Worm (Caenorhabditis elegans): ENCODE data around the gene cyp-34A10.

cyp-34A10 gene

ce11 chrV:3961235-3961634 is 11.6 kb downstream of the cyp-34A10 start, which contains the start of gene cyp-34A6:
Gene cyp-34A6 (minus strand): TSS chrV:3961335.
- TF ChIP-seq flt-1 (GFP tag; IDR thresholded peaks at IDR 0.05) (no peak), ref-1 (GFP tag; conservative IDR thresholded peaks at IDR 0.05) (no peak), tab-1 (GFP tag; IDR thresholded peaks at IDR 0.05) (no peak)

- TF ChIP-seq cog-1 (tag; optimal IDR thresholded peaks at IDR 0.05) (no peak), med-1 (GFP tag; optimal IDR thresholded peaks at IDR 0.05; ENCODE audit: insufficient read depth) (no peak), tab-1 (GFP tag; IDR thresholded peaks at IDR 0.05) (no peak), klf-2 (GFP tag; conservative IDR thresholded peaks at IDR 0.05) (no peak), ref-1 (GFP tag; conservative IDR thresholded peaks at IDR 0.05) (no peak), T22C8.4 (GFP tag; IDR thresholded peaks at IDR 0.05) (no peak), ztf-23 (GFP tag; IDR thresholded peaks at IDR 0.05) (no peak), flt-1 (GFP tag; IDR thresholded peaks at IDR 0.05) (no peak), ztf-29 (GFP tag; IDR thresholded peaks at IDR 0.05) (no peak)
These were observed 15.2 kb downstream of the cyp-34A10 start, which contains the start of gene cyp-34A5 for ce11 chrV:3957608-3958007. Gene cyp-34A5 (minus strand): TSS chrV:3957708.

ce11 chrV:3953739-3954138 is 19.1 kb downstream of the cyp-34A10 start, which contains the start of gene str-247:
Gene str-247 (plus strand): TSS chrV:3954039.
- TF ChIP-seq cog-1 (tag; optimal IDR thresholded peaks at IDR 0.05) (no peak), tab-1 (GFP tag; IDR thresholded peaks at IDR 0.05) (no peak), flt-1 (GFP tag; IDR thresholded peaks at IDR 0.05) (no peak), ref-1 (GFP tag; conservative IDR thresholded peaks at IDR 0.05) (no peak), ztf-29 (GFP tag; IDR thresholded peaks at IDR 0.05) (no peak), T22C8.4 (GFP tag; IDR thresholded peaks at IDR 0.05) (no peak), klf-2 (GFP tag; conservative IDR thresholded peaks at IDR 0.05) (no peak), med-1 (GFP tag; optimal IDR thresholded peaks at IDR 0.05; ENCODE audit: insufficient read depth) (no peak)

ce11 chrV:3949723-3950122 is 23.1 kb downstream of the cyp-34A10 start, which contains the start of gene dach-1:
Gene dach-1 (plus strand): TSS chrV:3950023.
- no peak for TF ChIP-seq ztf-23 (GFP tag; IDR thresholded peaks at IDR 0.05)
- TF ChIP-seq med-1 (GFP tag; optimal IDR thresholded peaks at IDR 0.05; ENCODE audit: insufficient read depth), result no peak
- no peak for TF ChIP-seq ztf-29 (GFP tag; IDR thresholded peaks at IDR 0.05)
- no peak for TF ChIP-seq T22C8.4 (GFP tag; IDR thresholded peaks at IDR 0.05)
- TF ChIP-seq tab-1 (GFP tag; IDR thresholded peaks at IDR 0.05), result no peak
- no peak for TF ChIP-seq flt-1 (GFP tag; IDR thresholded peaks at IDR 0.05)
- no peak for TF ChIP-seq cog-1 (tag; optimal IDR thresholded peaks at IDR 0.05)
- TF ChIP-seq ref-1 (GFP tag; conservative IDR thresholded peaks at IDR 0.05), result no peak
- no peak for TF ChIP-seq klf-2 (GFP tag; conservative IDR thresholded peaks at IDR 0.05)

ce11 chrV:3945053-3945452 is 27.7 kb downstream of the cyp-34A10 start, which contains the start of gene cyp-35B3:
Gene cyp-35B3 (plus strand): TSS chrV:3945353.
- TF ChIP-seq cog-1 (tag; optimal IDR thresholded peaks at IDR 0.05) (no peak), med-1 (GFP tag; optimal IDR thresholded peaks at IDR 0.05; ENCODE audit: insufficient read depth) (no peak), ref-1 (GFP tag; conservative IDR thresholded peaks at IDR 0.05) (no peak), ztf-23 (GFP tag; IDR thresholded peaks at IDR 0.05) (no peak), T22C8.4 (GFP tag; IDR thresholded peaks at IDR 0.05) (no peak), flt-1 (GFP tag; IDR thresholded peaks at IDR 0.05) (no peak), klf-2 (GFP tag; conservative IDR thresholded peaks at IDR 0.05) (no peak), tab-1 (GFP tag; IDR thresholded peaks at IDR 0.05) (no peak), ztf-29 (GFP tag; IDR thresholded peaks at IDR 0.05) (no peak)

ce11 chrV:3943364-3943763 is 29.4 kb downstream of the cyp-34A10 start:
- TF ChIP-seq klf-2 (GFP tag; conservative IDR thresholded peaks at IDR 0.05), result no peak
- TF ChIP-seq T22C8.4 (GFP tag; IDR thresholded peaks at IDR 0.05), result no peak
- TF ChIP-seq med-1 (GFP tag; optimal IDR thresholded peaks at IDR 0.05; ENCODE audit: insufficient read depth), result no peak
- no peak for TF ChIP-seq ztf-29 (GFP tag; IDR thresholded peaks at IDR 0.05)
- no peak for TF ChIP-seq tab-1 (GFP tag; IDR thresholded peaks at IDR 0.05)
- no peak for TF ChIP-seq cog-1 (tag; optimal IDR thresholded peaks at IDR 0.05)
- TF ChIP-seq flt-1 (GFP tag; IDR thresholded peaks at IDR 0.05), result no peak
- TF ChIP-seq ztf-23 (GFP tag; IDR thresholded peaks at IDR 0.05), result no peak
- no peak for TF ChIP-seq ref-1 (GFP tag; conservative IDR thresholded peaks at IDR 0.05)

- TF ChIP-seq T22C8.4 (GFP tag; IDR thresholded peaks at IDR 0.05) (no peak), klf-2 (GFP tag; conservative IDR thresholded peaks at IDR 0.05) (no peak), ztf-23 (GFP tag; IDR thresholded peaks at IDR 0.05) (no peak), tab-1 (GFP tag; IDR thresholded peaks at IDR 0.05) (no peak)
These were observed 30.9 kb downstream of the cyp-34A10 start, which contains the start of gene cyp-35B2 for ce11 chrV:3941860-3942259. Gene cyp-35B2 (plus strand): TSS chrV:3942160.

ce11 chrV:3938789-3939188 is 34.0 kb downstream of the cyp-34A10 start, which contains the start of gene cyp-35B1:
Gene cyp-35B1 (plus strand): TSS chrV:3939032.
- TF ChIP-seq med-1 (GFP tag; optimal IDR thresholded peaks at IDR 0.05; ENCODE audit: insufficient read depth) (no peak), T22C8.4 (GFP tag; IDR thresholded peaks at IDR 0.05) (no peak), klf-2 (GFP tag; conservative IDR thresholded peaks at IDR 0.05) (no peak), tab-1 (GFP tag; IDR thresholded peaks at IDR 0.05) (no peak), ztf-23 (GFP tag; IDR thresholded peaks at IDR 0.05) (no peak), ztf-29 (GFP tag; IDR thresholded peaks at IDR 0.05) (no peak), cog-1 (tag; optimal IDR thresholded peaks at IDR 0.05) (no peak), ref-1 (GFP tag; conservative IDR thresholded peaks at IDR 0.05) (no peak), flt-1 (GFP tag; IDR thresholded peaks at IDR 0.05) (no peak)

- TF ChIP-seq ztf-23 (GFP tag; IDR thresholded peaks at IDR 0.05) (no peak), ref-1 (GFP tag; conservative IDR thresholded peaks at IDR 0.05) (no peak), med-1 (GFP tag; optimal IDR thresholded peaks at IDR 0.05; ENCODE audit: insufficient read depth) (no peak), T22C8.4 (GFP tag; IDR thresholded peaks at IDR 0.05) (no peak), cog-1 (tag; optimal IDR thresholded peaks at IDR 0.05) (no peak), klf-2 (GFP tag; conservative IDR thresholded peaks at IDR 0.05) (no peak), tab-1 (GFP tag; IDR thresholded peaks at IDR 0.05) (no peak), flt-1 (GFP tag; IDR thresholded peaks at IDR 0.05) (no peak), ztf-29 (GFP tag; IDR thresholded peaks at IDR 0.05) (no peak)
These were observed 36.8 kb downstream of the cyp-34A10 start, which contains the start of gene cyp-35A5 for ce11 chrV:3935892-3936478. Gene cyp-35A5 (plus strand): TSS chrV:3936326.
